Worm (Caenorhabditis elegans): ENCODE measurements around the gene flr-1.

flr-1 gene

ce11 chrX:13442446-13442845 is 13.9 kb downstream of the flr-1 start (continued):
- no peak for TF ChIP-seq fkh-3 (tag; optimal IDR thresholded peaks at IDR 0.05)
- TF ChIP-seq lir-1 (GFP tag; conservative IDR thresholded peaks at IDR 0.05) = no peak
- TF ChIP-seq chd-7 (tag; optimal IDR thresholded peaks at IDR 0.05) = no peak
- no peak for TF ChIP-seq tbx-9 (tag; optimal IDR thresholded peaks at IDR 0.05; ENCODE audit: borderline replicate concordance)
- no peak for TF ChIP-seq akir-1 (GFP tag; optimal IDR thresholded peaks at IDR 0.05)
- peak; percentile 53 for TF ChIP-seq snpc-1.3 (tag; optimal IDR thresholded peaks at IDR 0.05; ENCODE audit: insufficient read depth)
- no peak for TF ChIP-seq repo-1 (tag; optimal IDR thresholded peaks at IDR 0.05)
- no peak for TF ChIP-seq unc-62 (GFP tag; optimal IDR thresholded peaks at IDR 0.05)
- no peak for TF ChIP-seq ztf-3 (GFP tag; optimal IDR thresholded peaks at IDR 0.05)
- TF ChIP-seq madf-3 (GFP tag; IDR thresholded peaks at IDR 0.05) = no peak

- TF ChIP-seq efl-1 (GFP tag; optimal IDR thresholded peaks at IDR 0.05) (no peak), madf-10 (tag; optimal IDR thresholded peaks at IDR 0.05) (no peak), F57C9.4 (tag; optimal IDR thresholded peaks at IDR 0.05) (no peak), egl-44 (GFP tag; IDR thresholded peaks at IDR 0.05) (no peak), ama-1 (optimal IDR thresholded peaks at IDR 0.05) (no peak), ama-1 (GFP tag; optimal IDR thresholded peaks at IDR 0.05) (peak in 1 of 2 experiments; percentile 26), snpc-3.4 (tag; optimal IDR thresholded peaks at IDR 0.05) (peak; percentile 35), ceh-79 (tag; optimal IDR thresholded peaks at IDR 0.05) (no peak), F39B2.1 (GFP tag; IDR thresholded peaks at IDR 0.05) (no peak), C17E4.6 (GFP tag; IDR thresholded peaks at IDR 0.05) (no peak), chd-7 (tag; optimal IDR thresholded peaks at IDR 0.05) (no peak), aptf-3 (GFP tag; IDR thresholded peaks at IDR 0.05) (no peak), B0261.1 (tag; optimal IDR thresholded peaks at IDR 0.05) (peak; percentile 61), ceh-100 (GFP tag; IDR thresholded peaks at IDR 0.05) (no peak), hsf-1 (GFP tag; IDR thresholded peaks at IDR 0.05) (no peak), nhr-90 (tag; optimal IDR thresholded peaks at IDR 0.05) (no peak), gei-17 (GFP tag; optimal IDR thresholded peaks at IDR 0.05) (no peak), egrh-3 (GFP tag; IDR thresholded peaks at IDR 0.05) (no peak), unc-130 (GFP tag; optimal IDR thresholded peaks at IDR 0.05) (no peak), fkh-3 (tag; optimal IDR thresholded peaks at IDR 0.05) (no peak), hmg-1.2 (GFP tag; IDR thresholded peaks at IDR 0.05) (no peak), nfyb-1 (GFP tag; IDR thresholded peaks at IDR 0.05) (no peak), rpc-1 (optimal IDR thresholded peaks at IDR 0.05) (peak; percentile 59), rpc-1 (tag; optimal IDR thresholded peaks at IDR 0.05) (peak; percentile 82), C06A6.2 (GFP tag; conservative IDR thresholded peaks at IDR 0.05) (no peak), F52B5.7 (tag; optimal IDR thresholded peaks at IDR 0.05) (no peak), F37B4.10 (GFP tag; IDR thresholded peaks at IDR 0.05) (no peak), F57A8.1 (GFP tag; optimal IDR thresholded peaks at IDR 0.05) (no peak), hlh-12 (tag; optimal IDR thresholded peaks at IDR 0.05) (no peak), ekl-4 (GFP tag; IDR thresholded peaks at IDR 0.05) (no peak), lin-54 (GFP tag; optimal IDR thresholded peaks at IDR 0.05) (no peak), lin-26 (GFP tag; IDR thresholded peaks at IDR 0.05) (peak; percentile 44; the same call in 1 of the 2 replicates), ztf-26 (tag; optimal IDR thresholded peaks at IDR 0.05) (no peak), lsl-1 (GFP tag; optimal IDR thresholded peaks at IDR 0.05) (no peak), Y67H2A.10 (GFP tag; conservative IDR thresholded peaks at IDR 0.05) (no peak), ets-4 (GFP tag; optimal IDR thresholded peaks at IDR 0.05) (no peak), F49E8.2 (tag; optimal IDR thresholded peaks at IDR 0.05; ENCODE audit: insufficient read depth) (no peak), ztf-6 (GFP tag; IDR thresholded peaks at IDR 0.05) (no peak), bed-1 (GFP tag; IDR thresholded peaks at IDR 0.05) (no peak), ztf-3 (GFP tag; optimal IDR thresholded peaks at IDR 0.05) (no peak), T07F8.4 (tag; optimal IDR thresholded peaks at IDR 0.05) (no peak)
These were observed 20.4 kb downstream of the flr-1 start, which contains the start of gene jmjd-3.3 for ce11 chrX:13435790-13436472. Gene jmjd-3.3 (plus strand): TSS chrX:13436422.

Data from whole organism, young adult.